Worm (Caenorhabditis elegans) whole organism, late embryonic: Measurements from ENCODE around the gene sut-1.

Experiments used
- K02D7.2 ChIP-seq: sonication (generic microtip); optimal IDR thresholded peaks from 2 replicates; lab custom pipeline; 2017; ENCODE audit warnings: mild to moderate bottlenecking, missing genetic modification characterization, missing compliant biosample characterization
- ceh-18 ChIP-seq: sonication (generic microtip); optimal IDR thresholded peaks from 2 replicates; lab custom pipeline; 2016; ENCODE audit warnings: missing genetic modification characterization, missing compliant biosample characterization
- ceh-6 ChIP-seq: fragments of 200-800 bp; sonication (Bioruptor generic); optimal IDR thresholded peaks from 2 replicates; lab custom pipeline; 2018; ENCODE audit warnings: mild to moderate bottlenecking, missing genetic modification characterization, missing compliant biosample characterization
- lin-11 ChIP-seq: fragments of 200-800 bp; sonication (Bioruptor generic); optimal IDR thresholded peaks from 2 replicates; lab custom pipeline; 2018; ENCODE audit warnings: mild to moderate bottlenecking, missing genetic modification characterization, missing compliant biosample characterization
- madf-2 ChIP-seq: sonication (generic microtip); optimal IDR thresholded peaks from 2 replicates; lab custom pipeline; 2017; ENCODE audit warnings: missing genetic modification characterization, missing compliant biosample characterization
- nhr-11 ChIP-seq: fragments of 150-350 bp; optimal IDR thresholded peaks from 2 replicates; lab custom pipeline; 2014; ENCODE audit warnings: missing biosample characterization, missing genetic modification characterization
- pha-4 ChIP-seq: fragments of 150-350 bp; optimal IDR thresholded peaks from 2 replicates; lab custom pipeline; 2018; ENCODE audit warnings: missing biosample characterization, missing genetic modification reagents, missing genetic modification characterization
- tbx-7 ChIP-seq: sonication (generic microtip); optimal IDR thresholded peaks from 2 replicates; lab custom pipeline; 2016; ENCODE audit warnings: missing genotype, missing genetic modification characterization, missing compliant biosample characterization

DNA sequence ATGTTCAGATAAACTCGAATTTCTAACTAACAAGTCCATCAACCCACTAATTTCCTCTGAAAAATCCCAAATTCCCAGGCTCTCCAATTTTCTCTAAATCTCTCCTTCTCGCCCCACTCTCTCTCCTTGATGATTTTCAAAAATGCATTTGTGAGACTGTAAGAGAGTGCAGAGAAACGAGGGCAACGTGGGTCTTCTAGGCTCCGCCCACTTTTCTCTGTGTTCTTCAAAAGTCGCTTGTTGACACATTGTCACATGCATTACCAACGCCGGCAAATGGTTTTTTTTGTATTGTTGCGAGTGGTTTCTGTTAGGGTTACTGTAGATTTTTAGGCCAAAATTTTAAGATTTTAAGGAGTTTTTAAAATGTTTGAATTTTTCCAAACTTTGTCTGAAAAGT, 36.6 kb downstream of the sut-1 start:
- TF ChIP-seq nhr-11 (tag; lab: Kevin White, UChicago) (no peak), pha-4 (tag; lab: Kevin White, UChicago) (no peak), ceh-6 (no peak), ceh-18 (tag; lab: Kevin White, UChicago) (no peak), tbx-7 (tag; lab: Kevin White, UChicago) (no peak), K02D7.2 (tag; lab: Kevin White, UChicago) (no peak), lin-11 (no peak), madf-2 (no peak)
